Worm (Caenorhabditis elegans) whole organism, L4 larva: ENCODE measurements around the gene K10D11.4.
A peak's percentile ranks its signal among the peaks of the same experiment; 100 is the strongest.

Experiments used
- D1046.2 ChIP-seq: fragments of 200-800 bp; sonication (Bioruptor generic); IDR thresholded peaks from 2 replicates; pipeline ENCODE4 v1.3.6; 2022; ENCODE audit warnings: missing genetic modification characterization, missing compliant biosample characterization
- F49E8.2 ChIP-seq: sonication (generic microtip); optimal IDR thresholded peaks from 2 replicates; lab custom pipeline; 2016; ENCODE audit warnings: missing compliant biosample characterization, mild to moderate bottlenecking, missing genetic modification characterization, borderline replicate concordance
- T20F7.1 ChIP-seq: fragments of 200-800 bp; sonication (Bioruptor generic); optimal IDR thresholded peaks from 2 replicates; lab custom pipeline; 2018; ENCODE audit warnings: mild to moderate bottlenecking, missing genetic modification characterization, missing compliant biosample characterization
- T26A8.4 ChIP-seq: fragments of 200-800 bp; sonication (Bioruptor generic); IDR thresholded peaks from 2 replicates; pipeline ENCODE4 v1.3.6; 2022; ENCODE audit warnings: missing genetic modification characterization, missing compliant biosample characterization
- Y48G9A.11 ChIP-seq: fragments of 200-800 bp; sonication (Bioruptor generic); IDR thresholded peaks from 2 replicates; pipeline ENCODE4 v1.3.6; 2022; ENCODE audit warnings: missing genetic modification reagents, missing genetic modification characterization, missing compliant biosample characterization
- aly-2 ChIP-seq: sonication (generic microtip); optimal IDR thresholded peaks from 2 replicates; lab custom pipeline; 2018; ENCODE audit warnings: missing biosample characterization, missing genetic modification characterization
- ama-1 ChIP-seq: fragments of 150-350 bp; optimal IDR thresholded peaks from 2 replicates; lab custom pipeline; 2014; ENCODE audit warnings: inconsistent platforms, mixed read lengths
- attf-4 ChIP-seq: sonication (generic microtip); optimal IDR thresholded peaks from 3 replicates; lab custom pipeline; 2017; ENCODE audit warnings: missing biosample characterization, missing genetic modification characterization
- ceh-20 ChIP-seq: fragments of 200-800 bp; sonication (Bioruptor generic); IDR thresholded peaks from 2 replicates; pipeline ENCODE4 v1.3.6; 2022; ENCODE audit warnings: missing genetic modification reagents, missing genetic modification characterization, missing compliant biosample characterization
- cey-2 ChIP-seq: sonication (generic microtip); optimal IDR thresholded peaks from 3 replicates; lab custom pipeline; 2017; ENCODE audit warnings: missing genetic modification characterization, mild to moderate bottlenecking, missing compliant biosample characterization, antibody characterized with exemption, borderline replicate concordance; ENCODE audit not compliant: insufficient read depth
- daf-12 ChIP-seq: fragments of 150-350 bp; optimal IDR thresholded peaks from 2 replicates; lab custom pipeline; 2014; ENCODE audit warnings: missing biosample characterization, missing genetic modification reagents, missing genetic modification characterization
- dmd-6 ChIP-seq: fragments of 200-800 bp; sonication (Bioruptor generic); IDR thresholded peaks from 2 replicates; pipeline ENCODE4 v1.3.6; 2022; ENCODE audit warnings: missing genetic modification reagents, missing genetic modification characterization, missing compliant biosample characterization
- dmd-9 ChIP-seq: fragments of 200-800 bp; sonication (Bioruptor generic); IDR thresholded peaks from 2 replicates; pipeline ENCODE4 v1.3.6; 2022; ENCODE audit warnings: missing genetic modification reagents, missing genetic modification characterization, missing compliant biosample characterization
- egl-43 ChIP-seq: fragments of 200-800 bp; sonication (Bioruptor generic); IDR thresholded peaks from 2 replicates; pipeline ENCODE4 v1.3.6; 2022; ENCODE audit warnings: missing genetic modification reagents, missing genetic modification characterization, missing compliant biosample characterization
- hlh-11 ChIP-seq: fragments of 200-800 bp; sonication (Bioruptor generic); optimal IDR thresholded peaks from 2 replicates; lab custom pipeline; 2018; ENCODE audit warnings: mild to moderate bottlenecking, missing genetic modification characterization, missing compliant biosample characterization
- lim-7 ChIP-seq: fragments of 200-800 bp; sonication (Bioruptor generic); IDR thresholded peaks from 2 replicates; pipeline ENCODE4 v1.3.6; 2022; ENCODE audit warnings: missing genetic modification characterization, missing compliant biosample characterization
- lin-13 ChIP-seq: fragments of 150-350 bp; optimal IDR thresholded peaks from 2 replicates; lab custom pipeline; 2014; ENCODE audit warnings: missing biosample characterization, missing genetic modification reagents, missing genetic modification characterization
- lin-15B ChIP-seq: fragments of 150-350 bp; sonication (generic microtip); optimal IDR thresholded peaks from 3 replicates; lab custom pipeline; 2014; ENCODE audit warnings: missing biosample characterization, missing genetic modification characterization
- lin-39 ChIP-seq: fragments of 150-350 bp; optimal IDR thresholded peaks from 2 replicates; lab custom pipeline; 2014; ENCODE audit warnings: missing biosample characterization, missing genetic modification reagents, missing genetic modification characterization
- lir-3 ChIP-seq: sonication (generic microtip); optimal IDR thresholded peaks from 2 replicates; lab custom pipeline; 2016; ENCODE audit warnings: mild to moderate bottlenecking, missing genetic modification characterization, missing compliant biosample characterization
- madf-9 ChIP-seq: fragments of 200-800 bp; sonication (Bioruptor generic); conservative IDR thresholded peaks from 2 replicates; pipeline ENCODE4 v1.3.6; 2022; ENCODE audit warnings: missing genetic modification reagents, missing genetic modification characterization, missing compliant biosample characterization
- mep-1 ChIP-seq: fragments of 150-350 bp; sonication (generic microtip); optimal IDR thresholded peaks from 3 replicates; lab custom pipeline; 2014; ENCODE audit warnings: missing biosample characterization, missing genetic modification characterization
- mes-2 ChIP-seq: sonication (generic microtip); optimal IDR thresholded peaks from 2 replicates; lab custom pipeline; 2016; ENCODE audit warnings: missing genotype, mild to moderate bottlenecking, missing genetic modification characterization, missing compliant biosample characterization; ENCODE audit not compliant: poor library complexity, severe bottlenecking
- nhr-10 ChIP-seq: fragments of 150-350 bp; optimal IDR thresholded peaks from 2 replicates; lab custom pipeline; 2014; ENCODE audit warnings: missing biosample characterization, missing genetic modification characterization
- nhr-25 ChIP-seq: sonication (generic microtip); optimal IDR thresholded peaks from 2 replicates; lab custom pipeline; 2017; ENCODE audit warnings: missing genetic modification characterization, mild to moderate bottlenecking, missing compliant biosample characterization, antibody characterized with exemption, moderate library complexity, borderline replicate concordance; ENCODE audit not compliant: insufficient read depth
- nhr-28 ChIP-seq: fragments of 150-350 bp; optimal IDR thresholded peaks from 2 replicates; lab custom pipeline; 2014; ENCODE audit warnings: missing biosample characterization, missing genetic modification characterization
- nhr-42 ChIP-seq: fragments of 200-800 bp; sonication (Bioruptor generic); IDR thresholded peaks from 2 replicates; pipeline ENCODE4 v1.3.6; 2022; ENCODE audit warnings: missing genetic modification characterization, missing compliant biosample characterization
- pha-4 ChIP-seq, 2 experiments: fragments of 150-350 bp in 1 of 2; fragments of 200-800 bp in 1 of 2; sonication (Bioruptor generic) in 1 of 2; IDR thresholded peaks in 1 of 2; optimal IDR thresholded peaks in 1 of 2; 2 replicates each; pipeline versions ENCODE4 v1.3.6 to Lab custom; 2014 to 2022; ENCODE audit warnings: missing genetic modification characterization in 2 of 2, missing genetic modification reagents in 2 of 2, missing biosample characterization in 1 of 2, missing compliant biosample characterization in 1 of 2
- pqm-1 ChIP-seq: sonication (generic microtip); optimal IDR thresholded peaks from 2 replicates; lab custom pipeline; 2017; ENCODE audit warnings: missing biosample characterization, missing genetic modification characterization
- spr-3 ChIP-seq: fragments of 200-800 bp; sonication (Bioruptor generic); optimal IDR thresholded peaks from 2 replicates; lab custom pipeline; 2018; ENCODE audit warnings: mild to moderate bottlenecking, missing genetic modification characterization, missing compliant biosample characterization
- tra-1 ChIP-seq: fragments of 200-800 bp; sonication (Bioruptor generic); IDR thresholded peaks from 2 replicates; pipeline ENCODE4 v1.3.6; 2022; ENCODE audit warnings: missing genetic modification reagents, missing genetic modification characterization, missing compliant biosample characterization
- unc-62 ChIP-seq, 3 experiments: fragments of 150-350 bp in 1 of 3; sonication (generic microtip); optimal IDR thresholded peaks in 2 of 3; peaks in 1 of 3; 1 replicate in 1 of 3; 2 replicates in 2 of 3; lab custom pipeline; 2014 to 2017; ENCODE audit warnings: missing biosample characterization in 3 of 3, missing genetic modification characterization in 3 of 3, missing genetic modification reagents in 3 of 3, missing genotype in 1 of 3
- zag-1 ChIP-seq: fragments of 150-350 bp; optimal IDR thresholded peaks from 2 replicates; lab custom pipeline; 2014; ENCODE audit warnings: missing biosample characterization, missing genetic modification characterization
- ztf-7 ChIP-seq: fragments of 150-350 bp; optimal IDR thresholded peaks from 2 replicates; lab custom pipeline; 2014; ENCODE audit warnings: missing biosample characterization, missing genetic modification characterization

K10D11.4 gene

DNA sequence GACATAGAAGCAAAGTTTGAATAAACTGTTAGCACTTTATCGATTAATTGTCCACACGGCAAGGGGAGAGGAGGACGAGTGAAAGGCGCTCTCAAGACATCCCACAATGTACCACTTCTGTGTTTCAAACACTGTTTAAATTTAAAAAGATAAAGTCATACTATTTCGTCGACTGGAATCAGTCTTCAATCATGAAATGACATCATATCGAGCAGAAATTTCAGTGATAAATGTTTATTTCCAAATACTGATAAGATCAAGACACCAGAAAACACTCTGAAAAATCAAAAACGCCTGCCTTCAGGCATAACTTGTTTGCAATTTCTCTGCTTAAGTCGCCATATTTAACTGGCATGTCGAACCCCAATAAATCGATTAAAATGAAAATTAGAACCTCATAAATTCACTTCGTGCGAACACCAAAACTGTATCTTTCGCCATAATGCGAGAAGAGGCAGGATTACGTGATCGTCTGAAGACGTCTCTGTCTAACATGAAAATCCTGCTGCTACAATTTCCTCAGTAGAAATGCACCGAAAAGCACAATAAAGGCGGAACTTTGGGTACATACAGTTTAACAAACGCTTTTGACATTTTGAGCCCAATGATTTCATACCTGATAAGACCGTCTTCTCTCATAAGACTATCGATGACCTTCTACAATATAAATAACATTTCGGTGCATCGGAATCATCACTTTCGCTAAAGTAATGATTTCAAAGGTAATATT lies 15.8 kb downstream of the K10D11.4 start, which contains the start of gene K10D11.2 (continued):
- TF ChIP-seq dmd-6 (GFP tag; lab: Robert Waterston, UW) (peak; percentile 87), zag-1 (tag; lab: Kevin White, UChicago) (no peak)
- TF ChIP-seq, all 104 proteins: peak for 6

DNA sequence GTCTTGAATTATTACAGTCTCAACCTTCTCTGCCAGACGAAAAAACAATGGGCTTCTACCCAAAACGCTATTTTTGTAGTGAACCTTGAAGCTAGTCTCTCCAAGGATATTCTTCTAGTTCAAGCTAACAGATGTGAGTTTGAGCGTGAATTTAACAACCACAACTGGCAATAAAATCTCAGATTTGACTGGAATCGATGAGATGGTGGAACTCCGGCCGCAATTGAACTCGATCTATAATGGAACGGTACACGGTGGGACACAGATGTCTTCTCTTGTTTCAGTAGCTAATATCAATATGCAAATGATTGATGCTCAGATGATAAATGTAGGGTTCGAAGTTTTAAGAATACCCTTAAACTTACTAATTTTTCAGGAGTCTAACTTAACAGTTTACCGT lies 16.6 kb downstream of the K10D11.4 start:
- TF ChIP-seq madf-9 (GFP tag; lab: Robert Waterston, UW), result no peak
- peak in 1 of 2 experiments; percentile 95 for TF ChIP-seq unc-62 (GFP tag; optimal IDR thresholded peaks at IDR 0.05 in 1 of 2; lab: Kevin White, UChicago)
- TF ChIP-seq unc-62 (tag; optimal IDR thresholded peaks at IDR 0.05; lab: Kevin White, UChicago), result no peak

DNA sequence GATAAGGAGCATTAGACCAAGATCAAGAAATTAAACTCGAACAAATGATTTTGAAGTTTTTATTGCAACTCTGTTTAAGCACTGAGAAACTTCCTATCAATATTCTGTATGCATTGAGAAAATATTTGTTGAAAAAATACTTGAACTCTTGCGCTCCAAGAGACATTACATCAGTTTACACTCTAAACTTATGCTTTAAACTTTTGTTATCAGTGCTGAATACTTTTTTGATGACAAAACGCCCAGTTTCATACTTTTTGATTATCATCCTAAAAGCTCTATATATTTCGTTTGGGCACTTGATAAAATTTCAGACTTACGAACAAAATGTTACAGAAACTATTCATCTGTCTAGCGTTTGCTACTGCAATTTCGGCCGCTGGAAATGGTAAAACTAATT lies 18.3 kb downstream of the K10D11.4 start, which contains the start of gene dod-17:
Gene dod-17 (plus strand): TSS at position 323 of the 400 bp plus-strand sequence.
- peak; percentile 35 for TF ChIP-seq pqm-1
- TF ChIP-seq attf-4 (tag; lab: Kevin White, UChicago), result no peak

DNA sequence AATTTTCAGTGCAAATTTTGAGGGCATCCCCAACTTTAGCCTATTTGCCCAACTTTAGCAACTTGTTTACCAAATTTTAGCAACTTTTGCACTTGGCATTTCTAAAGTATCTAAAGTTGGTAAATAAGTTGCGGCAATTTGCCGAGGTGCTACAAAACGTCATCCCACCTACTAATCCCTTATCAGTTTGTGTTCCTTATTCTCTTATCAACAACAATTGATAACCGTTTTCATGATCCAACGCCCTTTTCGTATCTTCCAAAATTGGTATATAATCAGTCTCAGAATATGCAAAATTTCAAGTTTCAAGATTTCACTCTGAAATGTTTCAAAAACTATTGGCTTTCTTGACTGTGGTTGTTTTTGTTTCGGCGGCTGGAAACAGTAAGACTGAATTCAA lies 20.9 kb downstream of the K10D11.4 start, which contains the start of gene F55G11.4:
Gene F55G11.4 (plus strand): TSS at position 289 of the 400 bp plus-strand sequence.
- TF ChIP-seq cey-2 (tag; lab: Kevin White, UChicago) (no peak), dmd-6 (GFP tag; lab: Robert Waterston, UW) (peak; percentile 22; the same call in 1 of the 2 replicates), unc-62 (GFP tag; optimal IDR thresholded peaks at IDR 0.05 in 1 of 2; lab: Kevin White, UChicago) (peak in 1 of 2 experiments; percentile 52), unc-62 (tag; optimal IDR thresholded peaks at IDR 0.05; lab: Kevin White, UChicago) (no peak), pqm-1 (peak; percentile 44), egl-43 (no peak)

DNA sequence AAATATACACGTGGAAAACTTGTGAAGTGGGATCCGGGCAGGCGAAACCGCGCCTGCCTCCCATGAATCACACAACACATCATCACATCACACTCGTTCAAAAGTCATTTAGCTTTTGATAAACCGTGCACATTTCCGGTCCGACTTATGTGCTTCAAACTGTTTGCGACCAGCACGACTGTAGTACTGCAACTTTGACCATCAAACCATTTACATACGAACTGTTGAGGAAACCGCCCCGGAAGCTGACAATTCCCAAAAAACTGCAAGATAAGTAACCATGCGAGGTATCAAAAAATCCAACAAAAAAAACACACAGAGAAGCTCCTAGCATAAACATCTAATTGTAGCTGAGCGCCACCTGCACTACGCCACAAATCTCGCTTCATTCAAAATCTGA lies 21.5 kb downstream of the K10D11.4 start:
- TF ChIP-seq lim-7 (GFP tag; lab: Robert Waterston, UW) (0 out of 2 replicates have a peak, but pooled peaks have one; percentile 31), mep-1 (tag; lab: Kevin White, UChicago) (no peak), Y48G9A.11 (no peak), nhr-28 (tag; lab: Kevin White, UChicago) (no peak), lin-39 (tag; lab: Kevin White, UChicago) (no peak), aly-2 (no peak), nhr-10 (tag; lab: Kevin White, UChicago) (no peak), unc-62 (GFP tag; optimal IDR thresholded peaks at IDR 0.05 in 1 of 2; lab: Kevin White, UChicago) (peak in 1 of 2 experiments; percentile 94), unc-62 (tag; optimal IDR thresholded peaks at IDR 0.05; lab: Kevin White, UChicago) (no peak)

DNA sequence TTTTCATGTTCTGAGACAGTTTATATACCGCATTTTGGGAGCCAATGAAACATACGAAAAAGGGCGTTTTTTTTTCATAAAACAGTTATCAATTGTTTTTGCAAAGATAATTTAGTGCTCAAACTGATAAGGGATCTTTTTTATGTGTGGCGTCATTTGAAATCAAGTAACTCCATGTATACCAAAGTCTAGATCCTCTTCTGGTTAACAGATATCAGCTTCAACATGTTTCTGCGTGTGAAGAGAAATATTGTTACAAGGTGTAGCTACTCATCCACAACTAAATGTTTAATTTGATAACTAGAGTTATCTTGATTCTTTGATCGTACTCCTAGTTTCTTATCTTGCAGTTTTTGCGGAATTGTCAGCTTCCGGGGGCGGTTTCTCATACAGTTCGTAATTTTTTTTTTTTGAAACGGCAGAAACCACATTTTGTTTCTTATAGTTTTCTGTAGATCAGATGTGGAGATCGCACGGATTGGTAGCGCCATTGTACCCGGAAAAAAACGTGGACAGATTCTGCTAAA lies 22.2 kb downstream of the K10D11.4 start:
- no peak for TF ChIP-seq daf-12 (tag; lab: Kevin White, UChicago)
- TF ChIP-seq hlh-11, result peak; percentile 22
- no peak for TF ChIP-seq T26A8.4
- TF ChIP-seq F49E8.2 (tag; lab: Kevin White, UChicago), result no peak
- TF ChIP-seq dmd-6 (GFP tag; lab: Robert Waterston, UW), result peak; percentile 60
- no peak for TF ChIP-seq D1046.2 (GFP tag; lab: Robert Waterston, UW)
- peak in 1 of 2 experiments; percentile 55 for TF ChIP-seq unc-62 (GFP tag; optimal IDR thresholded peaks at IDR 0.05 in 1 of 2; lab: Kevin White, UChicago)
- no peak for TF ChIP-seq unc-62 (tag; optimal IDR thresholded peaks at IDR 0.05; lab: Kevin White, UChicago)
- no peak for TF ChIP-seq ama-1 (lab: Kevin White, UChicago)
- TF ChIP-seq spr-3 (GFP tag; lab: Kevin White, UChicago), result no peak
- TF ChIP-seq pqm-1, result peak; percentile 25
- no peak for TF ChIP-seq ztf-7

DNA sequence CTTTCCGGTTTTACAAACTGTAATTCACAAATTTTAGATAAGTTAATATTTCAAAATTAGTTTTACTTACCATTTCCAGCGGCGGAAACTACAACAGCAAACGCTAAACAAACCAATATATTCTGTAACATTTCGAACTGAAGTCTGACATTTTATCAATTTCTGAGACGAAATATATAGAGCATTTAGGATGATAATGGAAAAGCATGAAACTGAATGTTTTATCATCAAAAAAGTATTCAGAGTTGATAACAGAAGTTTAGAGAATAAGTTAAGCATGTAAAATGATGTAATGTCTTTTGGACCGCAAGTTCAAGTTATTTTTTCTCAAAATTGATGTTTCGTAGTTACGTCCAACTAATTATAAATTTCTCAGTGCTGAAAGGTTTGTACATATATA lies 25.1 kb downstream of the K10D11.4 start, which contains the start of gene F55G11.2:
Gene F55G11.2 (minus strand): TSS at position 149 of the 400 bp plus-strand sequence.
- TF ChIP-seq mes-2 (tag; lab: Kevin White, UChicago), result no peak
- TF ChIP-seq spr-3 (GFP tag; lab: Kevin White, UChicago), result no peak
- no peak for TF ChIP-seq nhr-42 (GFP tag; lab: Robert Waterston, UW)
- TF ChIP-seq attf-4 (tag; lab: Kevin White, UChicago), result no peak
- TF ChIP-seq dmd-9 (GFP tag; lab: Robert Waterston, UW), result no peak
- TF ChIP-seq lin-15B (tag; lab: Kevin White, UChicago), result no peak
- TF ChIP-seq dmd-6 (GFP tag; lab: Robert Waterston, UW), result peak; percentile 74; the same call in 1 of the 2 replicates
- TF ChIP-seq ceh-20, result no peak
- TF ChIP-seq nhr-25 (tag; lab: Kevin White, UChicago), result no peak
- no peak for TF ChIP-seq lin-39 (tag; lab: Kevin White, UChicago)
- no peak for TF ChIP-seq tra-1 (GFP tag; lab: Robert Waterston, UW)
- peak; percentile 56 for TF ChIP-seq pqm-1
- TF ChIP-seq lin-13 (GFP tag; lab: Kevin White, UChicago), result no peak
- TF ChIP-seq lir-3 (tag; lab: Kevin White, UChicago), result no peak
- no peak for TF ChIP-seq pha-4 (GFP tag; IDR thresholded peaks at IDR 0.05; lab: Robert Waterston, UW)
- no peak for TF ChIP-seq pha-4 (tag; optimal IDR thresholded peaks at IDR 0.05; lab: Kevin White, UChicago)
- TF ChIP-seq T20F7.1 (GFP tag; lab: Kevin White, UChicago), result no peak
